Fruit fly (Drosophila melanogaster): ENCODE measurements around the gene Gp93.

The Gp93 gene

DNA sequence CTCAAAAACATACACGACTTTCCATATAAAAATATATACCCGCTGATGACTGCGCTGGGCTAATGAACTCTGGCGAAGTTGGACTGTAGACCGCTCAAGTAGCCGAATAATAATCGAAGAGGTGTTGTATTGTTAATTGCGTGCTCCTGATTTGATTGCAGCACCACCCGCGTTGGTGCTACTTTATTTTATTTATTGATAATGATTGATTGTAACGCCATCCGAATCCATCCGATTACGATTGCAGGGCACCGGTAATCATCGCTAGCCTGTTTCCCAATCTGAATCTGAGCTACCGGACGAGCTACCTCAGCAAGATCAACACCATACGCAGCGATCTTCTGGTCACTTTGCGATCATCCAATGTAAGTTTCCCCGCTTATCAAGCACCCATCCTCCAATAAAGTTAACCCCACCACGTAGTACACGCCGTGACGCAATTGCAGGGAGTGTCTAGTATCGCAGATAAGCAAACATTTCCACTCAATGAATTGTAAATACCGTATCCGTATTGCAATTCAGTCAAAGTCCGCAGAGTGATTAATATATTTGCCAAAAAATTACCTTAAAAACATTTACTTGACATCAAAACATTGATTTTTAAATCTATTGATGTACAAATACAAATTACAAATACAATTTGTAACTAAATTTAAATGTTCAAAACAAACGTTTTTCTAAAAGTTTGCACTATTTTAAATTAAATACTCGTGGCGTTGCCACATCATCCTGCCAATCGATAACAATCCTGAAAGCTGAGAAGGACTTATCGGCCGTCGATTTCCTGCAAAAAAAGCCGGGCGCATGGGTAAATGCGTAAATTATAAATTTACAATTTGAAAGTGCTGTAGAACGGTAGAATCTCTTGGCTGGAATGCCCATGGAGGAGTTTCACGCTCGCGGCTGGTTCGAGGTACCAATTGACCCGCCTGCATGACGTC is 19.3 kb upstream of the Gp93 start (continued):
- no peak for TF ChIP-seq CG10274 (GFP tag; optimal IDR thresholded peaks at IDR 0.05)
- peak; percentile 59 for TF ChIP-seq Dref (GFP tag; IDR thresholded peaks at IDR 0.05)
- TF ChIP-seq CG9437 (GFP tag; optimal IDR thresholded peaks at IDR 0.05) = no peak
- no peak for TF ChIP-seq Eip74EF (GFP tag; optimal IDR thresholded peaks at IDR 0.05)
- TF ChIP-seq Mad (GFP tag; optimal IDR thresholded peaks at IDR 0.05) = no peak
- TF ChIP-seq Camta (GFP tag; optimal IDR thresholded peaks at IDR 0.05) = no peak
- TF ChIP-seq shn (GFP tag; optimal IDR thresholded peaks at IDR 0.05) = no peak
- no peak for TF ChIP-seq CG14441 (GFP tag; IDR thresholded peaks at IDR 0.05)
- no peak for TF ChIP-seq NC2β (GFP tag; optimal IDR thresholded peaks at IDR 0.05)
- TF ChIP-seq lab (GFP tag; optimal IDR thresholded peaks at IDR 0.05) = no peak
- TF ChIP-seq BEAF-32 (GFP tag; optimal IDR thresholded peaks at IDR 0.05) = peak; percentile 34
- TF ChIP-seq zen (tag; optimal IDR thresholded peaks at IDR 0.05) = no peak
- TF ChIP-seq knrl (GFP tag; IDR thresholded peaks at IDR 0.05; ENCODE audit: partially characterized antibody) = no peak
- TF ChIP-seq CG34224 (GFP tag; IDR thresholded peaks at IDR 0.05; ENCODE audit: partially characterized antibody) = no peak
- TF ChIP-seq schlank (tag; optimal IDR thresholded peaks at IDR 0.05) = no peak
- TF ChIP-seq CG4328 (GFP tag; optimal IDR thresholded peaks at IDR 0.05) = no peak
- peak; percentile 12 for TF ChIP-seq Sry-δ (GFP tag; optimal IDR thresholded peaks at IDR 0.05)
- TF ChIP-seq CG43689 (GFP tag; IDR thresholded peaks at IDR 0.05) = no peak
- TF ChIP-seq amos (GFP tag; IDR thresholded peaks at IDR 0.05; ENCODE audit: partially characterized antibody) = 0 out of 2 replicates have a peak, but pooled peaks have one; percentile 9
- no peak for TF ChIP-seq zfh2 (GFP tag; optimal IDR thresholded peaks at IDR 0.05)
- TF ChIP-seq mirr (GFP tag; optimal IDR thresholded peaks at IDR 0.05) = peak; percentile 33
- no peak for TF ChIP-seq kay (GFP tag; optimal IDR thresholded peaks at IDR 0.05)
- no peak for TF ChIP-seq trh (GFP tag; optimal IDR thresholded peaks at IDR 0.05)
- no peak for TF ChIP-seq pita (GFP tag; optimal IDR thresholded peaks at IDR 0.05)
- no peak for TF ChIP-seq CG13296 (GFP tag; optimal IDR thresholded peaks at IDR 0.05)
- TF ChIP-seq Spps (tag; optimal IDR thresholded peaks at IDR 0.05) = no peak
- TF ChIP-seq sim (GFP tag; IDR thresholded peaks at IDR 0.05) = no peak
- no peak for TF ChIP-seq CG14710 (tag; optimal IDR thresholded peaks at IDR 0.05)
- no peak for TF ChIP-seq Jarid2 (GFP tag; optimal IDR thresholded peaks at IDR 0.05)
- no peak for TF ChIP-seq CG9817 (tag; optimal IDR thresholded peaks at IDR 0.05)
- no peak for TF ChIP-seq CG11085 (GFP tag; IDR thresholded peaks at IDR 0.05)
- TF ChIP-seq CG4707 (GFP tag; optimal IDR thresholded peaks at IDR 0.05) = no peak
- peak; percentile 20 for TF ChIP-seq pzg (GFP tag; optimal IDR thresholded peaks at IDR 0.05)
- no peak for TF ChIP-seq Hmr (GFP tag; optimal IDR thresholded peaks at IDR 0.05)
- TF ChIP-seq Optix (GFP tag; IDR thresholded peaks at IDR 0.05) = no peak
- no peak for TF ChIP-seq crc (GFP tag; optimal IDR thresholded peaks at IDR 0.05)
- no peak for TF ChIP-seq Doc3 (GFP tag; IDR thresholded peaks at IDR 0.05; ENCODE audit: partially characterized antibody)
- no peak for TF ChIP-seq E2f1 (GFP tag; IDR thresholded peaks at IDR 0.05)
- no peak for TF ChIP-seq tio (GFP tag; optimal IDR thresholded peaks at IDR 0.05)
- no peak for TF ChIP-seq CG12104 (GFP tag; optimal IDR thresholded peaks at IDR 0.05)
- TF ChIP-seq CG15269 (tag; optimal IDR thresholded peaks at IDR 0.05) = no peak
- no peak for TF ChIP-seq CG10565 (GFP tag; optimal IDR thresholded peaks at IDR 0.05)
- no peak for TF ChIP-seq CG1647 (GFP tag; optimal IDR thresholded peaks at IDR 0.05)
- TF ChIP-seq ind (GFP tag; optimal IDR thresholded peaks at IDR 0.05) = no peak
- no peak for TF ChIP-seq Ada2b (GFP tag; IDR thresholded peaks at IDR 0.05)
- TF ChIP-seq CG18764 (GFP tag; optimal IDR thresholded peaks at IDR 0.05) = no peak
- TF ChIP-seq Myb (GFP tag; optimal IDR thresholded peaks at IDR 0.05) = peak; percentile 29
- no peak for TF ChIP-seq sd (tag; optimal IDR thresholded peaks at IDR 0.05)
- TF ChIP-seq Gsc (GFP tag; IDR thresholded peaks at IDR 0.05) = no peak

All from whole organism, embryonic.